Fruit fly (Drosophila melanogaster): Measurements from ENCODE around the gene Npl4.

DNA sequence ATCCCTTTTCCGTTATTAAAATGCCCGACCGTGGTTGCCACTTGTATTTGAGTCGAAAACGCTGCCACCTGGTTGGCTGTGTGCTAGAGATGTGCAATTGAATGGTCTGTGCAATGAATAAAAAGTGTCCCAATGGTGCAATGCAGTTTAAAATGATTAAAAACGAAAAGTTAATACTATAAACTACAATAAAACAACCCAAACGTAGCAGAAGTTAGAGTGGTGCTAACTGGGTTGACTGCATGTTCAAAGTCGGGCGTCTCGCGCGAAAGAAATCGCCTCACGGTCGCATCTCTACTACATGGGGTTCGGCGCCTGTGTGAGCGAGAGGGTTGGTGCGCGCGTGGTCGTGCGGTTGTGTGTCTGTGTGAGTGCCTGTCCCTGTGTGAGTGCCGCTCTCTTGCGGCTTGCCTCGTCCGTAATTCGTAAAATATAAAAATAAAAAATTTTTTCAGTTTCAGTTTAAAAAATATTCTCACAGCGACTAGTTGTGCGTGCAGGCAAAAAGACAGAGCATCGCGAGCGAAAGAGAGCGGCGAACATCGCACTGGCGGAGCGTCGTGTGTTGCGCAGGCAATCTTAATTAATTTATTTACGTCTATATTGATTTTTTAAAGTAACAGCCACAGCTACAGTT lies 22.5 kb upstream of the Npl4 start:
- TF ChIP-seq lola (GFP tag; optimal IDR thresholded peaks at IDR 0.05) (no peak), Myc (optimal IDR thresholded peaks at IDR 0.05) (peak; percentile 67), Dif (GFP tag; optimal IDR thresholded peaks at IDR 0.05; ENCODE audit: partially characterized antibody) (peak; percentile 46), HLH106 (tag; optimal IDR thresholded peaks at IDR 0.05) (peak; percentile 93), Hr78 (GFP tag; optimal IDR thresholded peaks at IDR 0.05) (no peak), pan (optimal IDR thresholded peaks at IDR 0.05) (no peak), Dfd (GFP tag; optimal IDR thresholded peaks at IDR 0.05) (no peak)
